Worm (Caenorhabditis elegans) whole organism, L4/young adult: ENCODE data around the gene nhx-9.

Experiments
- W03F9.2 ChIP-seq: fragments of 150-350 bp; optimal IDR thresholded peaks from 2 replicates; lab custom pipeline; 2014; ENCODE audit warnings: missing biosample characterization, missing genetic modification characterization
- dao-5 ChIP-seq: sonication (generic microtip); optimal IDR thresholded peaks from 2 replicates; lab custom pipeline; 2016; ENCODE audit warnings: missing genotype, missing genetic modification characterization, moderate library complexity, missing compliant biosample characterization
- him-1 ChIP-seq: sonication (generic microtip); optimal IDR thresholded peaks from 2 replicates; lab custom pipeline; 2016; ENCODE audit warnings: missing genotype, missing genetic modification reagents, missing genetic modification characterization, missing compliant biosample characterization

- no peak for TF ChIP-seq W03F9.2 (tag; lab: Kevin White, UChicago)
- TF ChIP-seq dao-5 (tag; lab: Kevin White, UChicago), result no peak
- no peak for TF ChIP-seq him-1 (tag; lab: Kevin White, UChicago)
Observed at ce11 chrIV:11893336-11893735, 37.3 kb upstream of the nhx-9 start.
